Fruit fly (Drosophila melanogaster): ENCODE measurements around the gene CG2938.

The CG2938 gene

DNA sequence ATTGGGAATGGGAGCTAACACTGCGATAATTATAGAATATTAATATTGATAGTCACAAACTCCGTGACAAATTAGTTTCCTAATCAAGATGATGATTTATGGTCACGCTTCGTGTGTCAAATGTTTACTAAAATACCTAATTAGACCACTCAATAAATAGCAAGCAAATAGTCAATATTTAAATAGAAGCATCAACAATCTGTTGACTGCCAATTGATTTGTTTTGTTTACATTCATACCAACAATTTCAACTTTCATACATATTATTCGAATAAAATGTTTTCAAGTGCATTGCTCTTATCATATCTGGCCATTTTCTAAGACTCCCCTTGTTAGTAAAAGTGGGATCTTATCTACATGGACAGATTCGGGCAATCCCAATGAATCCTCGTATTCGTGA is 31.3 kb upstream of the CG2938 start (continued):
- TF ChIP-seq E2f2 (GFP tag; IDR thresholded peaks at IDR 0.05) = no peak
- TF ChIP-seq CG8281 (tag; optimal IDR thresholded peaks at IDR 0.05) = no peak
- no peak for TF ChIP-seq sc (optimal IDR thresholded peaks at IDR 0.05)
- peak; percentile 34 for TF ChIP-seq sc (GFP tag; optimal IDR thresholded peaks at IDR 0.05)
- TF ChIP-seq onecut (GFP tag; IDR thresholded peaks at IDR 0.05) = no peak
- no peak for TF ChIP-seq CG6654 (GFP tag; optimal IDR thresholded peaks at IDR 0.05)
- peak; percentile 45 for TF ChIP-seq CG17359 (tag; optimal IDR thresholded peaks at IDR 0.05)
- peak; percentile 25 for TF ChIP-seq CG2712 (tag; optimal IDR thresholded peaks at IDR 0.05)
- TF ChIP-seq CG10209 (GFP tag; optimal IDR thresholded peaks at IDR 0.05) = no peak
- TF ChIP-seq Spps (tag; optimal IDR thresholded peaks at IDR 0.05) = no peak
- TF ChIP-seq CG10543 (GFP tag; optimal IDR thresholded peaks at IDR 0.05) = no peak
- no peak for TF ChIP-seq so (GFP tag; IDR thresholded peaks at IDR 0.05)
- 0 out of 2 replicates have a peak, but pooled peaks have one; percentile 16 for TF ChIP-seq Xrp1 (GFP tag; IDR thresholded peaks at IDR 0.05)
- TF ChIP-seq CG32532 (GFP tag; IDR thresholded peaks at IDR 0.05) = no peak
- no peak for TF ChIP-seq Chrac-16 (GFP tag; optimal IDR thresholded peaks at IDR 0.05)
- TF ChIP-seq gsb (GFP tag; IDR thresholded peaks at IDR 0.05) = no peak
- no peak for TF ChIP-seq chif (GFP tag; optimal IDR thresholded peaks at IDR 0.05)
- no peak for TF ChIP-seq chinmo (GFP tag; IDR thresholded peaks at IDR 0.05; ENCODE audit: partially characterized antibody)
- TF ChIP-seq CG12659 (GFP tag; optimal IDR thresholded peaks at IDR 0.05) = no peak
- TF ChIP-seq Abd-B (GFP tag; optimal IDR thresholded peaks at IDR 0.05) = no peak
- TF ChIP-seq CG14710 (tag; optimal IDR thresholded peaks at IDR 0.05) = peak; percentile 27
- TF ChIP-seq br (optimal IDR thresholded peaks at IDR 0.05) = no peak
- no peak for TF ChIP-seq CG2199 (GFP tag; IDR thresholded peaks at IDR 0.05)
- no peak for TF ChIP-seq CG15073 (GFP tag; optimal IDR thresholded peaks at IDR 0.05)
- TF ChIP-seq CHES-1-like (GFP tag; optimal IDR thresholded peaks at IDR 0.05) = no peak
- no peak for TF ChIP-seq ewg (GFP tag; optimal IDR thresholded peaks at IDR 0.05)
- no peak for TF ChIP-seq C15 (GFP tag; IDR thresholded peaks at IDR 0.05)
- TF ChIP-seq pros (GFP tag; optimal IDR thresholded peaks at IDR 0.05) = no peak
- TF ChIP-seq CG1602 (GFP tag; optimal IDR thresholded peaks at IDR 0.05) = no peak
- TF ChIP-seq ems (GFP tag; optimal IDR thresholded peaks at IDR 0.05) = no peak
- TF ChIP-seq CG33557 (GFP tag; optimal IDR thresholded peaks at IDR 0.05) = peak; percentile 70
- TF ChIP-seq CG34422 (GFP tag; IDR thresholded peaks at IDR 0.05) = no peak
- TF ChIP-seq sens-2 (GFP tag; IDR thresholded peaks at IDR 0.05) = no peak

DNA sequence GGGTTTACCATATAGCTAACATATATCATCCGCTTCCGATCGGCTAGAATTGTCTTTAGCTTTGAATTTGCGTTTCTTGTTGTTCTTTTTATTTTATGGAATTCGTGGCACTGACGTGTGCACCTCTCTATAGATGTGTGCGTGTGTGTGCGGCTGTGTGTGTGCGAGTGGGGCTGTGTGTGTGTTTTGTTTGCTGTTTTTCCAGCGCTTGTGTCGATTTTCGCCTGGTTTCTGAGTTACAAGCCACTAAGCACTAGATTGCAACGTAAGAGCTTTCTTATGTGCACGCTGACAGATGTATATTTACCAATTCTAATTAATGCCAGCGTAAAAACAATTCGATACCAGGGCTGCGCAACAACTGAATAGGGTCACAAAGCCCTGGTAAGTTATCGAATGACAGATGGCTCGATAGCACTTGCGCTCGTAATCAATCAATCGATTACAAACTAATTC is 28.7 kb upstream of the CG2938 start, which contains the start of gene lva:
Gene lva, minus strand, starts transcription at position 363 of the 456 bp plus-strand sequence.
- TF ChIP-seq CG13287 (GFP tag; IDR thresholded peaks at IDR 0.05; ENCODE audit: partially characterized antibody) = peak; percentile 58; the same call in 1 of the 2 replicates
- TF ChIP-seq pita (GFP tag; optimal IDR thresholded peaks at IDR 0.05) = no peak
- TF ChIP-seq HmgZ (tag; optimal IDR thresholded peaks at IDR 0.05) = peak; percentile 42
- no peak for TF ChIP-seq Asciz (GFP tag; optimal IDR thresholded peaks at IDR 0.05)
- TF ChIP-seq E2f2 (GFP tag; IDR thresholded peaks at IDR 0.05) = peak; percentile 87
- no peak for TF ChIP-seq Max (GFP tag; optimal IDR thresholded peaks at IDR 0.05)
- TF ChIP-seq tna (GFP tag; IDR thresholded peaks at IDR 0.05; ENCODE audit: partially characterized antibody) = 0 out of 2 replicates have a peak, but pooled peaks have one; percentile 21
- peak; percentile 97 for TF ChIP-seq CG4617 (GFP tag; optimal IDR thresholded peaks at IDR 0.05; ENCODE audit: borderline replicate concordance)
- TF ChIP-seq Side (GFP tag; optimal IDR thresholded peaks at IDR 0.05) = no peak
- peak; percentile 2 for TF ChIP-seq CG12299 (tag; optimal IDR thresholded peaks at IDR 0.05)
- TF ChIP-seq Xbp1 (GFP tag; optimal IDR thresholded peaks at IDR 0.05) = peak; percentile 74
- TF ChIP-seq MESR4 (GFP tag; optimal IDR thresholded peaks at IDR 0.05) = peak; percentile 97
- no peak for TF ChIP-seq cwo (GFP tag; optimal IDR thresholded peaks at IDR 0.05)
- TF ChIP-seq bbx (GFP tag; IDR thresholded peaks at IDR 0.05; ENCODE audit: partially characterized antibody) = 0 out of 2 replicates have a peak, but pooled peaks have one; percentile 21
- TF ChIP-seq Oaz (GFP tag; IDR thresholded peaks at IDR 0.05) = no peak
- TF ChIP-seq Sin3A (optimal IDR thresholded peaks at IDR 0.05) = peak; percentile 64
- 0 out of 3 replicates have a peak, but pooled peaks have one; percentile 44 for TF ChIP-seq CG7963 (GFP tag; IDR thresholded peaks at IDR 0.05; ENCODE audit: partially characterized antibody)
- TF ChIP-seq CG17361 (GFP tag; IDR thresholded peaks at IDR 0.05) = no peak
- TF ChIP-seq CG33213 (GFP tag; optimal IDR thresholded peaks at IDR 0.05) = no peak
- TF ChIP-seq CG11560 (tag; IDR thresholded peaks at IDR 0.05) = peak; percentile 99
- TF ChIP-seq CG11085 (GFP tag; IDR thresholded peaks at IDR 0.05) = no peak

Data from whole organism, embryonic.